Worm (Caenorhabditis elegans) whole organism, L4/young adult: ENCODE measurements around the gene F13D2.1.

Source experiments
- W03F9.2 ChIP-seq: fragments of 150-350 bp; optimal IDR thresholded peaks from 2 replicates; lab custom pipeline; 2014; ENCODE audit warnings: missing biosample characterization, missing genetic modification characterization
- dao-5 ChIP-seq: sonication (generic microtip); optimal IDR thresholded peaks from 2 replicates; lab custom pipeline; 2016; ENCODE audit warnings: missing genotype, missing genetic modification characterization, moderate library complexity, missing compliant biosample characterization
- him-1 ChIP-seq: sonication (generic microtip); optimal IDR thresholded peaks from 2 replicates; lab custom pipeline; 2016; ENCODE audit warnings: missing genotype, missing genetic modification reagents, missing genetic modification characterization, missing compliant biosample characterization

The F13D2.1 gene

ce11 chrX:11116723-11117122 lies 72.7 kb downstream of the F13D2.1 start, which contains the start of gene nlp-66:
TSS of gene nlp-66 (minus strand) at chrX:11116823.
- TF ChIP-seq him-1 (tag; lab: Kevin White, UChicago) (no peak), dao-5 (tag; lab: Kevin White, UChicago) (no peak), W03F9.2 (tag; lab: Kevin White, UChicago) (no peak)

ce11 chrX:11114420-11114819 lies 75.0 kb downstream of the F13D2.1 start:
- TF ChIP-seq him-1 (tag; lab: Kevin White, UChicago) = no peak
- no peak for TF ChIP-seq W03F9.2 (tag; lab: Kevin White, UChicago)
- no peak for TF ChIP-seq dao-5 (tag; lab: Kevin White, UChicago)
